Worm (Caenorhabditis elegans): ENCODE results near the gene idpc-2.

idpc-2 gene

DNA sequence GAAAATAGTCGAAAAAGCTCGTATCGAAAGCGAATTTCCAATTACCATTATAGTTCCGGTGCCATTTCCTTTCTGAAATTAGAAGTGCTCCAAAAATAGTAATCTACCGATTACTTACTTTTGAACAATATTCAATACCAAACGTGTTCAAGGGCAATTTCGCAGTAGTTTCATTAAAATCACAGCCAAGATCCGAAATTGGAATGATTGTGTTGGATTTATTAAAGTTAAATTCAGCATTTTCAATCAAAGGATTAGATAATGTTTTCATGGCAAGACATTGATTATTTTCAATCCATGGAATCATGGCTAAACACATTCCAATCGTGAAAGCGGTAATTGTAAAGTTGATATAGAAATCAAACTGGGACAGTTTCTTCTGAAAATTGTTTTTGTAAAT is 11.7 kb upstream of the idpc-2 start:
- TF ChIP-seq zag-1 (tag; optimal IDR thresholded peaks at IDR 0.05) (no peak), elt-1 (tag; optimal IDR thresholded peaks at IDR 0.05) (no peak), ceh-16 (tag; optimal IDR thresholded peaks at IDR 0.05) (no peak), unc-39 (tag; optimal IDR thresholded peaks at IDR 0.05) (no peak), nhr-77 (tag; optimal IDR thresholded peaks at IDR 0.05) (no peak), unc-55 (GFP tag; optimal IDR thresholded peaks at IDR 0.05) (no peak), nhr-21 (tag; optimal IDR thresholded peaks at IDR 0.05) (no peak), lsy-2 (tag; optimal IDR thresholded peaks at IDR 0.05) (no peak), alr-1 (tag; optimal IDR thresholded peaks at IDR 0.05) (no peak), mab-5 (tag; optimal IDR thresholded peaks at IDR 0.05) (no peak)

DNA sequence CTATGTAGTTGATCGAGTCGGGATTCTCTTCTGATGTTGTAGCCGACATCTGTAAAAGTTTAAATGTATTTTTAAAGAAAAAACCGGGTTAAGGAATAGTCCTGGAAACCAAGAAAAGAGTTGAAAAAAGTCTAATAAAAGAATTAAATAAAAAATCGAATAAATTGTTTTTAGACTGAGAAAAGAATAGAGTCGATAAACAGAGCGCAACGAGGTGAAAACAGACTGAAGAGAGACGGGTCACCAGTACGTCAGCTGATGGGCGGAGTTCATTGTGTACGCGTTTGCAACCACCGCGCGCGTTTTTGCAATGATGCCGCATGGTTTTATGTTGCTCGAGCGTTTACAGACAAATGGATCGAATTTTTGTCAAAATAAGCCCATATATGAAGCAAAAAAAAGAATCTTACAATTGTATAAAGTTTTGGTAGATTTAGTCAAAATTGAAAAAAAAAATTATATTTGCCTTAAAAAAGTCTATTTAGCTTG is 10.2 kb upstream of the idpc-2 start, which contains the start of gene atg-18:
Gene atg-18 (minus strand): TSS at position 51 of the 489 bp plus-strand sequence.
- peak; percentile 56 for TF ChIP-seq sma-9 (GFP tag; optimal IDR thresholded peaks at IDR 0.05)
- TF ChIP-seq sma-9 (tag; optimal IDR thresholded peaks at IDR 0.05): no peak
- peak; percentile 9 for TF ChIP-seq unc-62 (GFP tag; optimal IDR thresholded peaks at IDR 0.05)
- TF ChIP-seq lsy-2 (tag; optimal IDR thresholded peaks at IDR 0.05): peak in 1 of 2 experiments; percentile 76
- no peak for TF ChIP-seq ztf-1 (GFP tag; conservative IDR thresholded peaks at IDR 0.05)
- TF ChIP-seq ZK546.5 (tag; optimal IDR thresholded peaks at IDR 0.05): no peak
- peak; percentile 71 for TF ChIP-seq sma-3 (GFP tag; optimal IDR thresholded peaks at IDR 0.05)
- no peak for TF ChIP-seq dmd-4 (tag; optimal IDR thresholded peaks at IDR 0.05)
- TF ChIP-seq alr-1 (tag; optimal IDR thresholded peaks at IDR 0.05): no peak
- TF ChIP-seq egl-27 (tag; optimal IDR thresholded peaks at IDR 0.05): peak; percentile 2
- TF ChIP-seq sem-4 (tag; optimal IDR thresholded peaks at IDR 0.05): peak; percentile 56
- TF ChIP-seq fos-1 (tag; optimal IDR thresholded peaks at IDR 0.05): peak; percentile 64
- TF ChIP-seq mab-5 (tag; optimal IDR thresholded peaks at IDR 0.05): peak; percentile 45
- peak; percentile 67 for TF ChIP-seq crh-2 (tag; optimal IDR thresholded peaks at IDR 0.05)
- no peak for TF ChIP-seq ceh-16 (tag; optimal IDR thresholded peaks at IDR 0.05)
- peak; percentile 63 for TF ChIP-seq lin-13 (GFP tag; optimal IDR thresholded peaks at IDR 0.05)
- TF ChIP-seq nhr-23 (tag; optimal IDR thresholded peaks at IDR 0.05): no peak
- peak; percentile 6 for TF ChIP-seq ama-1 (optimal IDR thresholded peaks at IDR 0.05)
- peak; percentile 64 for TF ChIP-seq blmp-1 (tag; optimal IDR thresholded peaks at IDR 0.05; ENCODE audit: insufficient read depth)
- TF ChIP-seq nhr-21 (tag; optimal IDR thresholded peaks at IDR 0.05): no peak
- TF ChIP-seq nhr-11 (tag; optimal IDR thresholded peaks at IDR 0.05): no peak
- TF ChIP-seq lin-39 (tag; optimal IDR thresholded peaks at IDR 0.05): no peak
- peak; percentile 84 for TF ChIP-seq nhr-129 (tag; optimal IDR thresholded peaks at IDR 0.05)
- TF ChIP-seq lin-11 (tag; optimal IDR thresholded peaks at IDR 0.05): peak; percentile 81
- no peak for TF ChIP-seq mdl-1 (tag; optimal IDR thresholded peaks at IDR 0.05)
- peak; percentile 22 for TF ChIP-seq snpc-4 (tag; optimal IDR thresholded peaks at IDR 0.05)
- TF ChIP-seq peb-1 (tag; optimal IDR thresholded peaks at IDR 0.05): no peak
- TF ChIP-seq skn-1 (tag; optimal IDR thresholded peaks at IDR 0.05): no peak
- no peak for TF ChIP-seq R02D3.7 (tag; optimal IDR thresholded peaks at IDR 0.05)
- TF ChIP-seq elt-1 (tag; optimal IDR thresholded peaks at IDR 0.05): no peak
- peak; percentile 73 for TF ChIP-seq C34F6.9 (tag; optimal IDR thresholded peaks at IDR 0.05)
- no peak for TF ChIP-seq nhr-237 (tag; optimal IDR thresholded peaks at IDR 0.05)
- peak; percentile 73 for TF ChIP-seq gmeb-1 (tag; optimal IDR thresholded peaks at IDR 0.05)
- TF ChIP-seq zag-1 (tag; optimal IDR thresholded peaks at IDR 0.05): no peak
- no peak for TF ChIP-seq unc-39 (tag; optimal IDR thresholded peaks at IDR 0.05)
- TF ChIP-seq ztf-4 (tag; optimal IDR thresholded peaks at IDR 0.05): no peak
- no peak for TF ChIP-seq elt-3 (tag; optimal IDR thresholded peaks at IDR 0.05)
- TF ChIP-seq unc-55 (GFP tag; optimal IDR thresholded peaks at IDR 0.05): peak; percentile 77
- TF ChIP-seq ceh-82 (tag; optimal IDR thresholded peaks at IDR 0.05): no peak
- no peak for TF ChIP-seq nhr-25 (tag; optimal IDR thresholded peaks at IDR 0.05)
- TF ChIP-seq F13H6.1 (tag; optimal IDR thresholded peaks at IDR 0.05): peak; percentile 70

ce11 chrV:8629029-8629428 is 7.9 kb upstream of the idpc-2 start, which contains the start of gene F41E6.12:
TSS of gene F41E6.12 (minus strand) at chrV:8629129.
- TF ChIP-seq fos-1 (tag; optimal IDR thresholded peaks at IDR 0.05): no peak
- no peak for TF ChIP-seq Y55F3AM.14 (GFP tag; optimal IDR thresholded peaks at IDR 0.05)
- no peak for TF ChIP-seq elt-1 (tag; optimal IDR thresholded peaks at IDR 0.05)
- TF ChIP-seq R02D3.7 (tag; optimal IDR thresholded peaks at IDR 0.05): no peak
- TF ChIP-seq nhr-77 (tag; optimal IDR thresholded peaks at IDR 0.05): no peak
- no peak for TF ChIP-seq ama-1 (optimal IDR thresholded peaks at IDR 0.05)
- no peak for TF ChIP-seq lin-13 (GFP tag; optimal IDR thresholded peaks at IDR 0.05)
- no peak for TF ChIP-seq ztf-4 (tag; optimal IDR thresholded peaks at IDR 0.05)
- TF ChIP-seq zag-1 (tag; optimal IDR thresholded peaks at IDR 0.05): no peak
- no peak for TF ChIP-seq snpc-4 (tag; optimal IDR thresholded peaks at IDR 0.05)
- TF ChIP-seq dmd-4 (tag; optimal IDR thresholded peaks at IDR 0.05): no peak
- no peak for TF ChIP-seq gmeb-1 (tag; optimal IDR thresholded peaks at IDR 0.05)
- TF ChIP-seq lin-39 (tag; optimal IDR thresholded peaks at IDR 0.05): no peak
- TF ChIP-seq skn-1 (tag; optimal IDR thresholded peaks at IDR 0.05): no peak
- no peak for TF ChIP-seq F13H6.1 (tag; optimal IDR thresholded peaks at IDR 0.05)
- no peak for TF ChIP-seq nhr-12 (tag; optimal IDR thresholded peaks at IDR 0.05)
- no peak for TF ChIP-seq elt-3 (tag; optimal IDR thresholded peaks at IDR 0.05)
